Fruit fly (Drosophila melanogaster) whole organism, embryonic: ENCODE measurements around the gene CG3902.

Source experiments
- Asciz ChIP-seq: fragments of 200-800 bp; sonication (Bioruptor generic); optimal IDR thresholded peaks from 2 replicates; lab custom pipeline; 2017; ENCODE audit warnings: missing biosample characterization, mild to moderate bottlenecking, missing genetic modification characterization, missing genetic modification reagents
- CG11398 ChIP-seq: fragments of 200-800 bp; sonication (Bioruptor generic); optimal IDR thresholded peaks from 2 replicates; lab custom pipeline; 2016; ENCODE audit warnings: missing biosample characterization, missing genetic modification characterization
- CG11560 ChIP-seq: fragments of 200-800 bp; sonication (Bioruptor generic); IDR thresholded peaks from 3 replicates; pipeline ENCODE4 v1.3.6; 2022; ENCODE audit warnings: missing biosample characterization, missing genetic modification characterization
- CG11696 ChIP-seq: fragments of 200-800 bp; sonication (Bioruptor generic); IDR thresholded peaks from 2 replicates; pipeline ENCODE4 v1.3.6; 2022; ENCODE audit warnings: missing biosample characterization, missing genetic modification characterization
- CG12104 ChIP-seq: fragments of 200-800 bp; sonication (Bioruptor generic); optimal IDR thresholded peaks from 3 replicates; lab custom pipeline; 2016; ENCODE audit warnings: missing biosample characterization, missing genetic modification characterization
- CG12391 ChIP-seq: fragments of 200-800 bp; sonication (Bioruptor generic); optimal IDR thresholded peaks from 3 replicates; lab custom pipeline; 2018; ENCODE audit warnings: missing biosample characterization, mild to moderate bottlenecking, missing genetic modification characterization, moderate library complexity
- CG13287 ChIP-seq: fragments of 200-800 bp; sonication (Bioruptor generic); IDR thresholded peaks from 2 replicates; pipeline ENCODE4 v1.3.6; 2022; ENCODE audit warnings: missing biosample characterization, missing genetic modification characterization; ENCODE audit not compliant: partially characterized antibody
- CG18011 ChIP-seq: fragments of 200-800 bp; sonication (Bioruptor generic); optimal IDR thresholded peaks from 2 replicates; lab custom pipeline; 2017; ENCODE audit warnings: missing biosample characterization, missing genetic modification characterization, mild to moderate bottlenecking, moderate library complexity, missing genotype
- CG2116 ChIP-seq: fragments of 200-800 bp; sonication (Bioruptor generic); optimal IDR thresholded peaks from 3 replicates; lab custom pipeline; 2018; ENCODE audit warnings: missing biosample characterization, mild to moderate bottlenecking, missing genetic modification characterization
- CG2129 ChIP-seq: fragments of 200-800 bp; sonication (Bioruptor generic); IDR thresholded peaks from 2 replicates; pipeline ENCODE4 v1.3.6; 2022; ENCODE audit warnings: missing biosample characterization, missing genetic modification characterization; ENCODE audit not compliant: partially characterized antibody
- CG34224 ChIP-seq: fragments of 200-800 bp; sonication (Bioruptor generic); IDR thresholded peaks from 3 replicates; pipeline ENCODE4 v1.3.6; 2022; ENCODE audit warnings: missing biosample characterization, missing genetic modification characterization; ENCODE audit not compliant: partially characterized antibody
- CG4328 ChIP-seq: fragments of 200-800 bp; sonication (Bioruptor generic); optimal IDR thresholded peaks from 3 replicates; lab custom pipeline; 2017; ENCODE audit warnings: missing biosample characterization, missing genetic modification reagents, missing genetic modification characterization
- CG4404 ChIP-seq: fragments of 200-800 bp; sonication (Bioruptor generic); IDR thresholded peaks from 2 replicates; pipeline ENCODE4 v1.3.6; 2022; ENCODE audit warnings: missing biosample characterization, missing genetic modification characterization
- CG7556 ChIP-seq: fragments of 200-800 bp; sonication (Bioruptor generic); optimal IDR thresholded peaks from 2 replicates; lab custom pipeline; 2017; ENCODE audit warnings: missing biosample characterization, mild to moderate bottlenecking, missing genetic modification characterization
- CG8089 ChIP-seq: fragments of 200-800 bp; sonication (Bioruptor generic); optimal IDR thresholded peaks from 3 replicates; lab custom pipeline; 2016; ENCODE audit warnings: missing biosample characterization, missing genetic modification characterization
- CG8359 ChIP-seq: fragments of 200-800 bp; sonication (Bioruptor generic); optimal IDR thresholded peaks from 2 replicates; lab custom pipeline; 2017; ENCODE audit warnings: missing biosample characterization, mild to moderate bottlenecking, missing genetic modification characterization, borderline replicate concordance
- CG9817 ChIP-seq: fragments of 200-800 bp; sonication (Bioruptor generic); optimal IDR thresholded peaks from 2 replicates; lab custom pipeline; 2018; ENCODE audit warnings: missing biosample characterization, mild to moderate bottlenecking, missing genetic modification characterization, moderate library complexity
- CTCF ChIP-seq: fragments of 200-800 bp; sonication (Bioruptor generic); optimal IDR thresholded peaks from 2 replicates; lab custom pipeline; 2017; ENCODE audit warnings: missing biosample characterization, mild to moderate bottlenecking, missing genetic modification characterization, moderate library complexity
- CoRest ChIP-seq: fragments of 200-800 bp; sonication (Bioruptor generic); optimal IDR thresholded peaks from 3 replicates; lab custom pipeline; 2018; ENCODE audit warnings: missing biosample characterization, mild to moderate bottlenecking, missing genetic modification characterization, moderate library complexity
- Doc3 ChIP-seq: fragments of 200-800 bp; sonication (Bioruptor generic); IDR thresholded peaks from 3 replicates; pipeline ENCODE4 v1.3.6; 2022; ENCODE audit warnings: missing biosample characterization, missing genetic modification characterization; ENCODE audit not compliant: partially characterized antibody
- Ets65A ChIP-seq: fragments of 200-800 bp; sonication (Bioruptor generic); peaks from one replicate; lab custom pipeline; 2016; ENCODE audit warnings: missing biosample characterization, missing genetic modification characterization
- HHEX ChIP-seq: fragments of 200-800 bp; sonication (Bioruptor generic); optimal IDR thresholded peaks from 3 replicates; lab custom pipeline; 2017; ENCODE audit warnings: missing biosample characterization, mild to moderate bottlenecking, missing genetic modification characterization, missing genetic modification reagents
- Med ChIP-seq: fragments of 200-800 bp; sonication (Bioruptor generic); peaks from one replicate; lab custom pipeline; 2016; ENCODE audit warnings: missing biosample characterization, missing genetic modification characterization, mild to moderate bottlenecking, inconsistent platforms, moderate library complexity
- Neu2 ChIP-seq: fragments of 200-800 bp; sonication (Bioruptor generic); optimal IDR thresholded peaks from 3 replicates; lab custom pipeline; 2016; ENCODE audit warnings: missing biosample characterization, missing genetic modification characterization, borderline replicate concordance
- Nf-YB ChIP-seq: fragments of 200-800 bp; sonication (Bioruptor generic); optimal IDR thresholded peaks from 3 replicates; lab custom pipeline; 2019; ENCODE audit warnings: missing biosample characterization, mild to moderate bottlenecking, missing genetic modification characterization, moderate library complexity
- Spps ChIP-seq: fragments of 200-800 bp; sonication (Bioruptor generic); optimal IDR thresholded peaks from 2 replicates; lab custom pipeline; 2018; ENCODE audit warnings: missing biosample characterization, mild to moderate bottlenecking, missing genetic modification characterization
- ac ChIP-seq: fragments of 200-800 bp; sonication (Bioruptor generic); optimal IDR thresholded peaks from 3 replicates; lab custom pipeline; 2017; ENCODE audit warnings: missing biosample characterization, mild to moderate bottlenecking, missing genetic modification characterization
- amos ChIP-seq: fragments of 200-800 bp; sonication (Bioruptor generic); IDR thresholded peaks from 2 replicates; pipeline ENCODE4 v1.3.6; 2022; ENCODE audit warnings: missing biosample characterization, missing genetic modification characterization; ENCODE audit not compliant: partially characterized antibody
- ara ChIP-seq: fragments of 200-800 bp; sonication (Bioruptor generic); IDR thresholded peaks from 2 replicates; pipeline ENCODE4 v1.3.6; 2022; ENCODE audit warnings: missing biosample characterization, missing genetic modification characterization
- bbx ChIP-seq: fragments of 200-800 bp; sonication (Bioruptor generic); IDR thresholded peaks from 2 replicates; pipeline ENCODE4 v1.3.6; 2022; ENCODE audit warnings: missing biosample characterization, missing genetic modification characterization; ENCODE audit not compliant: partially characterized antibody
- cg ChIP-seq: fragments of 200-800 bp; sonication (Bioruptor generic); optimal IDR thresholded peaks from 3 replicates; lab custom pipeline; 2019; ENCODE audit warnings: missing biosample characterization, mild to moderate bottlenecking, missing genetic modification characterization, moderate library complexity
- ci ChIP-seq: fragments of 200-800 bp; sonication (Bioruptor generic); IDR thresholded peaks from 3 replicates; pipeline ENCODE4 v1.3.6; 2022; ENCODE audit warnings: missing biosample characterization, missing genetic modification characterization
- dimm ChIP-seq: fragments of 200-800 bp; sonication (Bioruptor generic); IDR thresholded peaks from 2 replicates; pipeline ENCODE4 v1.3.6; 2022; ENCODE audit warnings: missing biosample characterization, missing genetic modification characterization
- dmrt99B ChIP-seq: fragments of 200-800 bp; sonication (Bioruptor generic); optimal IDR thresholded peaks from 2 replicates; lab custom pipeline; 2018; ENCODE audit warnings: missing biosample characterization, mild to moderate bottlenecking, missing genetic modification characterization, moderate library complexity
- eve ChIP-seq, 2 experiments: fragments of >200 bp; optimal IDR thresholded peaks; 2 replicates each; lab custom pipeline; 2017; ENCODE audit warnings: missing biosample characterization in 2 of 2, missing genetic modification characterization in 2 of 2
- fd96Cb ChIP-seq: fragments of 200-800 bp; sonication (Bioruptor generic); optimal IDR thresholded peaks from 2 replicates; lab custom pipeline; 2018; ENCODE audit warnings: missing biosample characterization, mild to moderate bottlenecking, missing genetic modification characterization, moderate library complexity
- gro ChIP-seq: fragments of 200-800 bp; sonication (Bioruptor generic); optimal IDR thresholded peaks from 2 replicates; lab custom pipeline; 2016; ENCODE audit warnings: missing biosample characterization, missing genetic modification characterization
- gsb ChIP-seq: fragments of 200-800 bp; sonication (Bioruptor generic); IDR thresholded peaks from 2 replicates; pipeline ENCODE4 v1.3.6; 2022; ENCODE audit warnings: missing biosample characterization, missing genetic modification characterization
- gt ChIP-seq: fragments of 200-800 bp; sonication (Bioruptor generic); IDR thresholded peaks from 2 replicates; pipeline ENCODE4 v1.3.6; 2022; ENCODE audit warnings: missing biosample characterization, missing genetic modification characterization
- h ChIP-seq: fragments of >200 bp; optimal IDR thresholded peaks from 2 replicates; lab custom pipeline; 2017
- klu ChIP-seq: fragments of 200-800 bp; sonication (Bioruptor generic); IDR thresholded peaks from 2 replicates; pipeline ENCODE4 v1.3.6; 2022; ENCODE audit warnings: missing biosample characterization, missing genetic modification characterization
- lab ChIP-seq: fragments of 200-800 bp; sonication (Bioruptor generic); optimal IDR thresholded peaks from 3 replicates; lab custom pipeline; 2017; ENCODE audit warnings: missing biosample characterization, missing genetic modification characterization, mild to moderate bottlenecking, moderate library complexity, missing genetic modification reagents
- nom ChIP-seq: fragments of 200-800 bp; sonication (Bioruptor generic); optimal IDR thresholded peaks from 2 replicates; lab custom pipeline; 2017; ENCODE audit warnings: missing biosample characterization, missing genetic modification characterization, mild to moderate bottlenecking, moderate library complexity, missing genetic modification reagents
- onecut ChIP-seq: fragments of 200-800 bp; sonication (Bioruptor generic); IDR thresholded peaks from 2 replicates; pipeline ENCODE4 v1.3.6; 2022; ENCODE audit warnings: missing biosample characterization, missing genetic modification characterization
- sens ChIP-seq: fragments of 200-800 bp; sonication (Bioruptor generic); peaks from one replicate; lab custom pipeline; 2016; ENCODE audit warnings: missing biosample characterization, missing genetic modification characterization
- ssp ChIP-seq: fragments of 200-800 bp; sonication (Bioruptor generic); IDR thresholded peaks from 2 replicates; pipeline ENCODE4 v1.3.6; 2022; ENCODE audit warnings: missing biosample characterization, missing genetic modification characterization
- tio ChIP-seq: fragments of 200-800 bp; sonication (Bioruptor generic); optimal IDR thresholded peaks from 2 replicates; lab custom pipeline; 2017; ENCODE audit warnings: missing biosample characterization, missing genetic modification characterization, inconsistent platforms
- tll ChIP-seq, 2 experiments: fragments of 200-800 bp in 1 of 2; fragments of >200 bp in 1 of 2; sonication (Bioruptor generic) in 1 of 2; optimal IDR thresholded peaks; 2 replicates each; lab custom pipeline; 2017 to 2019; ENCODE audit warnings: missing biosample characterization in 2 of 2, missing genetic modification characterization in 2 of 2, mild to moderate bottlenecking in 1 of 2, moderate library complexity in 1 of 2

Gene CG3902

dm6 chr3L:18890283-18891175, 7.6 kb downstream of the CG3902 start, which contains the start of gene CG3961 (continued):
- TF ChIP-seq fd96Cb (tag; lab: Kevin White, UChicago) (peak; percentile 98), tio (GFP tag; lab: Kevin White, UChicago) (peak; percentile 99), Nf-YB (GFP tag; lab: Kevin White, UChicago) (peak; percentile 89), lab (GFP tag; lab: Kevin White, UChicago) (peak; percentile 97), CG7556 (GFP tag; lab: Kevin White, UChicago) (peak; percentile 100), CG11696 (GFP tag; lab: Robert Waterston, UW) (peak; percentile 63), sens (peak; percentile 99), ara (peak; percentile 91; the same call in 1 of the 2 replicates), CoRest (peak; percentile 99), CTCF (peak; percentile 72), CG8359 (GFP tag; lab: Kevin White, UChicago) (peak; percentile 93), eve (GFP tag; optimal IDR thresholded peaks at IDR 0.05; lab: Kevin White, UChicago) (peak; percentile 58 to 100), h (no peak), CG9817 (tag; lab: Kevin White, UChicago) (peak; percentile 91), dimm (peak; percentile 79), CG11398 (GFP tag; lab: Kevin White, UChicago) (peak; percentile 73), HHEX (peak; percentile 96), Ets65A (GFP tag; lab: Kevin White, UChicago) (peak; percentile 97), CG34224 (GFP tag; lab: Robert Waterston, UW) (peak; percentile 8; the same call in 1 of the 3 replicates), bbx (0 out of 2 replicates have a peak, but pooled peaks have one; percentile 17), ac (GFP tag; lab: Kevin White, UChicago) (peak; percentile 76), CG12104 (GFP tag; lab: Kevin White, UChicago) (peak; percentile 98), Neu2 (GFP tag; lab: Kevin White, UChicago) (no peak), CG11560 (tag; lab: Robert Waterston, UW) (peak; percentile 84; the same call in 2 of the 3 replicates), CG13287 (no peak; the same call in 1 of the 2 replicates), CG2129 (GFP tag; lab: Robert Waterston, UW) (no peak), nom (peak; percentile 97), amos (no peak; the same call in 1 of the 2 replicates), CG4404 (GFP tag; lab: Robert Waterston, UW) (peak; percentile 89), CG4328 (GFP tag; lab: Kevin White, UChicago) (peak; percentile 96), gt (GFP tag; lab: Robert Waterston, UW) (peak; percentile 80), CG2116 (peak; percentile 90), ssp (GFP tag; lab: Robert Waterston, UW) (peak; percentile 88), Doc3 (GFP tag; lab: Robert Waterston, UW) (no peak), CG12391 (tag; lab: Kevin White, UChicago) (peak; percentile 99), klu (GFP tag; lab: Robert Waterston, UW) (peak; percentile 91), onecut (GFP tag; lab: Robert Waterston, UW) (peak; percentile 83), dmrt99B (tag; lab: Kevin White, UChicago) (peak; percentile 99), gro (no peak), tll (GFP tag; optimal IDR thresholded peaks at IDR 0.05; lab: Kevin White, UChicago) (peak in 1 of 2 experiments; percentile 71), CG18011 (GFP tag; lab: Kevin White, UChicago) (peak; percentile 82), cg (no peak), Asciz (GFP tag; lab: Kevin White, UChicago) (peak; percentile 98), ci (GFP tag; lab: Robert Waterston, UW) (peak; percentile 88), Spps (tag; lab: Kevin White, UChicago) (peak; percentile 98), CG8089 (GFP tag; lab: Kevin White, UChicago) (peak; percentile 83), gsb (peak; percentile 64), Med (peak; percentile 93)
